Fruit fly (Drosophila melanogaster) whole organism, embryonic: ENCODE measurements around the gene slif.

ENCODE experiments used
- Abd-B ChIP-seq: fragments of 200-800 bp; sonication (Bioruptor generic); optimal IDR thresholded peaks from 2 replicates; lab custom pipeline; 2018; ENCODE audit warnings: missing biosample characterization, mild to moderate bottlenecking, missing genetic modification characterization, moderate library complexity
- CG10543 ChIP-seq: fragments of 200-800 bp; sonication (Bioruptor generic); optimal IDR thresholded peaks from 3 replicates; lab custom pipeline; 2017; ENCODE audit warnings: missing biosample characterization, mild to moderate bottlenecking, missing genetic modification characterization, moderate library complexity
- CG11456 ChIP-seq: fragments of 200-800 bp; sonication (Bioruptor generic); IDR thresholded peaks from 3 replicates; pipeline ENCODE4 v1.3.6; 2022; ENCODE audit warnings: missing biosample characterization, missing genetic modification characterization
- CG12071 ChIP-seq: fragments of 200-800 bp; sonication (Bioruptor generic); optimal IDR thresholded peaks from 3 replicates; lab custom pipeline; 2018; ENCODE audit warnings: missing biosample characterization, mild to moderate bottlenecking, missing genetic modification characterization
- CG12299 ChIP-seq: fragments of 200-800 bp; sonication (Bioruptor generic); optimal IDR thresholded peaks from 2 replicates; lab custom pipeline; 2018; ENCODE audit warnings: missing biosample characterization, mild to moderate bottlenecking, missing genetic modification characterization
- CG17802 ChIP-seq: fragments of 200-800 bp; sonication (Bioruptor generic); optimal IDR thresholded peaks from 2 replicates; lab custom pipeline; 2018; ENCODE audit warnings: missing biosample characterization, mild to moderate bottlenecking, missing genetic modification characterization, moderate library complexity
- CG3281 ChIP-seq: fragments of 200-800 bp; sonication (Bioruptor generic); optimal IDR thresholded peaks from 3 replicates; lab custom pipeline; 2017; ENCODE audit warnings: missing biosample characterization, mild to moderate bottlenecking, missing genetic modification characterization
- CG33557 ChIP-seq: fragments of 200-800 bp; sonication (Bioruptor generic); optimal IDR thresholded peaks from 2 replicates; lab custom pipeline; 2019; ENCODE audit warnings: missing biosample characterization, mild to moderate bottlenecking, missing genetic modification characterization, moderate library complexity
- CG6654 ChIP-seq: fragments of 200-800 bp; sonication (Bioruptor generic); optimal IDR thresholded peaks from 2 replicates; lab custom pipeline; 2017; ENCODE audit warnings: missing biosample characterization, mild to moderate bottlenecking, missing genetic modification characterization
- CG6689 ChIP-seq: fragments of 200-800 bp; sonication (Bioruptor generic); IDR thresholded peaks from 2 replicates; pipeline ENCODE4 v1.3.6; 2022; ENCODE audit warnings: missing biosample characterization, missing genetic modification characterization
- CG9932 ChIP-seq: fragments of 200-800 bp; sonication (Bioruptor generic); IDR thresholded peaks from 2 replicates; pipeline ENCODE4 v1.3.6; 2022; ENCODE audit warnings: missing biosample characterization, missing genetic modification characterization
- D ChIP-seq, 2 experiments: fragments of 200-800 bp in 1 of 2; fragments of >200 bp in 1 of 2; sonication (Bioruptor generic) in 1 of 2; optimal IDR thresholded peaks; 2 replicates in 1 of 2; 3 replicates in 1 of 2; lab custom pipeline; 2017; ENCODE audit warnings: mild to moderate bottlenecking in 1 of 2, missing biosample characterization in 1 of 2, missing genetic modification characterization in 1 of 2, missing genetic modification reagents in 1 of 2
- Deaf1 ChIP-seq: fragments of 200-800 bp; optimal IDR thresholded peaks from 3 replicates; lab custom pipeline; 2019; ENCODE audit warnings: missing biosample characterization, mild to moderate bottlenecking, missing genetic modification characterization, moderate library complexity
- Eip74EF ChIP-seq, 2 experiments: fragments of 200-800 bp in 1 of 2; fragments of >200 bp in 1 of 2; sonication (Bioruptor generic) in 1 of 2; optimal IDR thresholded peaks; 2 replicates each; lab custom pipeline; 2017 to 2019; ENCODE audit warnings: missing biosample characterization in 2 of 2, missing genetic modification characterization in 2 of 2, mild to moderate bottlenecking in 1 of 2, moderate library complexity in 1 of 2
- Fer1 ChIP-seq: fragments of 200-800 bp; sonication (Bioruptor generic); optimal IDR thresholded peaks from 2 replicates; lab custom pipeline; 2017; ENCODE audit warnings: missing biosample characterization, mild to moderate bottlenecking, missing genetic modification characterization
- GATAe ChIP-seq: fragments of 200-800 bp; sonication (Bioruptor generic); conservative IDR thresholded peaks from 2 replicates; pipeline ENCODE4 v1.3.6; 2022; ENCODE audit warnings: missing biosample characterization, missing genetic modification characterization
- Hand ChIP-seq: fragments of 200-800 bp; sonication (Bioruptor generic); optimal IDR thresholded peaks from 2 replicates; lab custom pipeline; 2017; ENCODE audit warnings: mild to moderate bottlenecking, missing biosample characterization, missing genetic modification reagents, missing genetic modification characterization
- Hey ChIP-seq: fragments of 200-800 bp; sonication (Bioruptor generic); optimal IDR thresholded peaks from 3 replicates; lab custom pipeline; 2018; ENCODE audit warnings: missing biosample characterization, mild to moderate bottlenecking, missing genetic modification characterization
- HmgZ ChIP-seq: fragments of 200-800 bp; sonication (Bioruptor generic); optimal IDR thresholded peaks from 2 replicates; lab custom pipeline; 2018; ENCODE audit warnings: missing biosample characterization, mild to moderate bottlenecking, missing genetic modification characterization
- Hmr ChIP-seq: fragments of 200-800 bp; sonication (Bioruptor generic); optimal IDR thresholded peaks from 3 replicates; lab custom pipeline; 2017; ENCODE audit warnings: mild to moderate bottlenecking, missing biosample characterization, missing genetic modification reagents, missing genetic modification characterization
- Hr39 ChIP-seq: fragments of >200 bp; optimal IDR thresholded peaks from 2 replicates; lab custom pipeline; 2017
- Hr78 ChIP-seq, 2 experiments: fragments of 200-800 bp in 1 of 2; fragments of >200 bp in 1 of 2; sonication (Bioruptor generic) in 1 of 2; optimal IDR thresholded peaks; 2 replicates each; lab custom pipeline; 2017 to 2019; ENCODE audit warnings: missing biosample characterization in 2 of 2, missing genetic modification characterization in 2 of 2, mild to moderate bottlenecking in 1 of 2, moderate library complexity in 1 of 2
- MESR4 ChIP-seq: fragments of 200-800 bp; sonication (Bioruptor generic); optimal IDR thresholded peaks from 2 replicates; lab custom pipeline; 2018; ENCODE audit warnings: missing biosample characterization, mild to moderate bottlenecking, missing genetic modification characterization, moderate library complexity
- Med ChIP-seq: fragments of 200-800 bp; sonication (Bioruptor generic); peaks from one replicate; lab custom pipeline; 2016; ENCODE audit warnings: missing biosample characterization, missing genetic modification characterization, mild to moderate bottlenecking, inconsistent platforms, moderate library complexity
- Opbp ChIP-seq: fragments of 200-800 bp; sonication (Bioruptor generic); IDR thresholded peaks from 3 replicates; pipeline ENCODE4 v1.3.6; 2022; ENCODE audit warnings: missing biosample characterization, missing genetic modification characterization; ENCODE audit not compliant: partially characterized antibody
- Pdp1 ChIP-seq, 2 experiments: fragments of 200-800 bp; sonication (Bioruptor generic); optimal IDR thresholded peaks; 3 replicates each; lab custom pipeline; 2016; ENCODE audit warnings: missing biosample characterization in 2 of 2, missing genetic modification characterization in 2 of 2, mild to moderate bottlenecking in 1 of 2, moderate library complexity in 1 of 2
- Rfx ChIP-seq: fragments of 200-800 bp; sonication (Bioruptor generic); IDR thresholded peaks from 2 replicates; pipeline ENCODE4 v1.3.6; 2022; ENCODE audit warnings: missing biosample characterization, missing genetic modification characterization
- Trl ChIP-seq, 3 experiments: fragments of >200 bp in 2 of 3; fragments of 200-800 bp in 1 of 3; sonication (Bioruptor generic) in 1 of 3; optimal IDR thresholded peaks; 2 replicates in 1 of 3; 3 replicates in 2 of 3; lab custom pipeline; 2016 to 2017; ENCODE audit warnings: missing biosample characterization in 1 of 3, missing genetic modification characterization in 1 of 3
- Vsx1 ChIP-seq: fragments of 200-800 bp; sonication (Bioruptor generic); optimal IDR thresholded peaks from 2 replicates; lab custom pipeline; 2017; ENCODE audit warnings: missing biosample characterization, mild to moderate bottlenecking, missing genetic modification characterization, missing genetic modification reagents
- ato ChIP-seq: fragments of 200-800 bp; sonication (Bioruptor generic); IDR thresholded peaks from 2 replicates; pipeline ENCODE4 v1.3.6; 2022; ENCODE audit warnings: missing biosample characterization, missing genetic modification characterization; ENCODE audit not compliant: partially characterized antibody
- crol ChIP-seq: fragments of 200-800 bp; sonication (Bioruptor generic); IDR thresholded peaks from 2 replicates; pipeline ENCODE4 v1.3.6; 2022; ENCODE audit warnings: missing biosample characterization, missing genetic modification characterization
- cwo ChIP-seq: fragments of 200-800 bp; sonication (Bioruptor generic); optimal IDR thresholded peaks from 3 replicates; lab custom pipeline; 2017; ENCODE audit warnings: missing biosample characterization, missing genetic modification characterization, mild to moderate bottlenecking, moderate library complexity, missing genetic modification reagents
- exex ChIP-seq: fragments of 200-800 bp; sonication (Bioruptor generic); optimal IDR thresholded peaks from 4 replicates; lab custom pipeline; 2018; ENCODE audit warnings: missing biosample characterization, mild to moderate bottlenecking, missing genetic modification characterization, moderate library complexity
- grn ChIP-seq: fragments of 200-800 bp; sonication (Bioruptor generic); optimal IDR thresholded peaks from 3 replicates; lab custom pipeline; 2017; ENCODE audit warnings: missing biosample characterization, missing genetic modification characterization
- jumu ChIP-seq: fragments of 200-800 bp; sonication (Bioruptor generic); optimal IDR thresholded peaks from 3 replicates; lab custom pipeline; 2016; ENCODE audit warnings: missing biosample characterization, missing genetic modification characterization
- kni ChIP-seq: fragments of 200-800 bp; sonication (Bioruptor generic); optimal IDR thresholded peaks from 3 replicates; lab custom pipeline; 2017; ENCODE audit warnings: mild to moderate bottlenecking, missing biosample characterization, missing genetic modification reagents, missing genetic modification characterization
- mirr ChIP-seq: fragments of 200-800 bp; sonication (Bioruptor generic); optimal IDR thresholded peaks from 3 replicates; lab custom pipeline; 2018; ENCODE audit warnings: missing biosample characterization, mild to moderate bottlenecking, missing genetic modification characterization
- pnt ChIP-seq: fragments of 200-800 bp; sonication (Bioruptor generic); optimal IDR thresholded peaks from 3 replicates; lab custom pipeline; 2016; ENCODE audit warnings: missing biosample characterization, missing genetic modification characterization
- pros ChIP-seq: fragments of 200-800 bp; sonication (Bioruptor generic); optimal IDR thresholded peaks from 3 replicates; lab custom pipeline; 2019; ENCODE audit warnings: missing biosample characterization, mild to moderate bottlenecking, missing genetic modification characterization, moderate library complexity
- ranshi ChIP-seq: fragments of 200-800 bp; sonication (Bioruptor generic); IDR thresholded peaks from 2 replicates; pipeline ENCODE4 v1.3.6; 2022; ENCODE audit warnings: missing biosample characterization, missing genetic modification characterization
- rib ChIP-seq: fragments of 200-800 bp; sonication (Bioruptor generic); IDR thresholded peaks from 2 replicates; pipeline ENCODE4 v1.3.6; 2022; ENCODE audit warnings: missing biosample characterization, missing genetic modification characterization
- schlank ChIP-seq: fragments of 200-800 bp; sonication (Bioruptor generic); optimal IDR thresholded peaks from 2 replicates; lab custom pipeline; 2018; ENCODE audit warnings: missing biosample characterization, mild to moderate bottlenecking, missing genetic modification characterization
- sd ChIP-seq: fragments of 200-800 bp; sonication (Bioruptor generic); optimal IDR thresholded peaks from 3 replicates; lab custom pipeline; 2018; ENCODE audit warnings: missing biosample characterization, mild to moderate bottlenecking, missing genetic modification characterization, moderate library complexity
- sim ChIP-seq: fragments of 200-800 bp; sonication (Bioruptor generic); IDR thresholded peaks from 2 replicates; pipeline ENCODE4 v1.3.6; 2022; ENCODE audit warnings: missing biosample characterization, missing genetic modification characterization
- sug ChIP-seq: fragments of 200-800 bp; optimal IDR thresholded peaks from 2 replicates; lab custom pipeline; 2019; ENCODE audit warnings: missing biosample characterization, mild to moderate bottlenecking, missing genetic modification characterization, moderate library complexity
- vvl ChIP-seq: fragments of 200-800 bp; sonication (Bioruptor generic); IDR thresholded peaks from 2 replicates; pipeline ENCODE4 v1.3.6; 2022; ENCODE audit warnings: missing biosample characterization, missing genetic modification characterization

The slif gene

dm6 chr3L:22888591-22889258 is 7.9 kb downstream of the slif start (continued):
- TF ChIP-seq CG10543 (peak; percentile 71), CG12071 (GFP tag; lab: Kevin White, UChicago) (no peak), Hand (peak; percentile 17), mirr (GFP tag; lab: Kevin White, UChicago) (peak; percentile 44), D (optimal IDR thresholded peaks at IDR 0.05; lab: Kevin White, UChicago) (no peak), D (GFP tag; optimal IDR thresholded peaks at IDR 0.05; lab: Kevin White, UChicago) (no peak), Eip74EF (GFP tag; optimal IDR thresholded peaks at IDR 0.05; lab: Kevin White, UChicago) (peak in 1 of 2 experiments; percentile 57), Pdp1 (GFP tag; optimal IDR thresholded peaks at IDR 0.05; lab: Kevin White, UChicago) (peak in 1 of 2 experiments; percentile 12), CG3281 (GFP tag; lab: Kevin White, UChicago) (peak; percentile 24), sug (tag; lab: Kevin White, UChicago) (peak; percentile 36), Rfx (GFP tag; lab: Robert Waterston, UW) (no peak), jumu (GFP tag; lab: Kevin White, UChicago) (no peak), CG6654 (GFP tag; lab: Kevin White, UChicago) (no peak), Med (GFP tag; lab: Kevin White, UChicago) (peak; percentile 63), vvl (GFP tag; lab: Robert Waterston, UW) (peak; percentile 47), CG12299 (peak; percentile 24), Abd-B (GFP tag; lab: Kevin White, UChicago) (no peak), Hmr (peak; percentile 26), Fer1 (peak; percentile 16), Hr78 (GFP tag; optimal IDR thresholded peaks at IDR 0.05; lab: Kevin White, UChicago) (peak in 1 of 2 experiments; percentile 80), crol (peak; percentile 67), exex (tag; lab: Kevin White, UChicago) (peak; percentile 54), rib (GFP tag; lab: Robert Waterston, UW) (0 out of 2 replicates have a peak, but pooled peaks have one; percentile 38), Deaf1 (tag; lab: Kevin White, UChicago) (peak; percentile 68), CG17802 (tag; lab: Kevin White, UChicago) (peak; percentile 30), MESR4 (no peak), kni (GFP tag; lab: Kevin White, UChicago) (peak; percentile 61)

DNA sequence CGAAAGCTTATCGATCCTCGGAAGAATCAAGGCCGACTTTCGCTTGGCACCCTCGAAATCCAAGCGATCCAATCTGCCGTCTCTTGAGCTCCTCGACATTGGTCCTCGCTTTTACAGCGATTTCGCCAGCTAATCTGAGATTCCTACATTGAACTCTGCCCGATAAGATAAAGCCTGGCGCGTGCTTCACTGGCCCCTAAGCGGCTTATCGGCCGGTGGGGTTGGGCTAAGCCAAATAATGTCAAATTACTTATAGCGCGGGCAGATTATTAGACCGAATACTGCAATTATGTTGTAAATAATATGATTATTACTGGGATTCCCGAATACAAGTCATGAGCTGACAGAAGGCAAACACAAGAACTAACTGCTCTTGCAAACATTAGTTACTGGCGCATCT is 9.2 kb downstream of the slif start:
- TF ChIP-seq cwo (GFP tag; lab: Kevin White, UChicago) (peak; percentile 16), pros (no peak), sd (peak; percentile 75), pnt (GFP tag; lab: Kevin White, UChicago) (no peak), mirr (GFP tag; lab: Kevin White, UChicago) (peak; percentile 42), Med (GFP tag; lab: Kevin White, UChicago) (peak; percentile 34), Opbp (GFP tag; lab: Robert Waterston, UW) (0 out of 3 replicates have a peak, but pooled peaks have one; percentile 12), MESR4 (no peak), CG11456 (0 out of 3 replicates have a peak, but pooled peaks have one; percentile 7), Trl (optimal IDR thresholded peaks at IDR 0.05; lab: Kevin White, UChicago) (no peak), Trl (GFP tag; optimal IDR thresholded peaks at IDR 0.05; lab: Kevin White, UChicago) (no peak), Vsx1 (peak; percentile 33), CG33557 (GFP tag; lab: Kevin White, UChicago) (no peak), schlank (tag; lab: Kevin White, UChicago) (no peak), sim (GFP tag; lab: Robert Waterston, UW) (no peak), ranshi (no peak), Hr78 (GFP tag; optimal IDR thresholded peaks at IDR 0.05; lab: Kevin White, UChicago) (peak in 1 of 2 experiments; percentile 79), Hr39 (lab: Kevin White, UChicago) (no peak), GATAe (GFP tag; lab: Robert Waterston, UW) (peak; percentile 43; the same call in 1 of the 2 replicates), CG6689 (GFP tag; lab: Robert Waterston, UW) (no peak), CG9932 (GFP tag; lab: Robert Waterston, UW) (no peak), grn (peak; percentile 85), ato (GFP tag; lab: Robert Waterston, UW) (no peak), sug (tag; lab: Kevin White, UChicago) (peak; percentile 81), exex (tag; lab: Kevin White, UChicago) (peak; percentile 97), Hey (tag; lab: Kevin White, UChicago) (peak; percentile 99), HmgZ (tag; lab: Kevin White, UChicago) (peak; percentile 39)
